Worm (Caenorhabditis elegans): ENCODE measurements around the gene ZC239.17.

DNA sequence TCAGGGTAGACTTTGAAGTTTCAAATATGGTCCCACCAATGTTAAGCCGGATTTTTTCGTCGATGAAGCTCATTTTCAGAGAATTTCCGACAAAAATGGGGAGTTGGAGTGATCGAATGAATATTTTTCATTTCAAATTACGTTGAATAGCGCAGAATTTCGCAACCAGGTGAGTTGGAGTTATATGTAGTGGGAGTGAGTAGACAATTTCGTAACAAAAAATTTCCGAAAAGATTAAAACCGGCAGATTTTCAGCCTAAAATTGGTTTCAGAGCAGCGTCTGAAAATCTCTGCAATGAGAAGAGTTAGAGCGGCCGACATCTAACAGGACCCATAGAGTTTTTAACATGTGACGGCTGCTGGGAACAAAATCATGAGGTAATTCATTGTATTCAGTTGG lies 17.0 kb downstream of the ZC239.17 start, which contains the start of gene sdz-35:
- TF ChIP-seq elt-2 (tag; optimal IDR thresholded peaks at IDR 0.05) (no peak), aly-2 (tag; optimal IDR thresholded peaks at IDR 0.05) (no peak)
